Worm (Caenorhabditis elegans): Measurements from ENCODE around the gene srh-166.

The srh-166 gene

DNA sequence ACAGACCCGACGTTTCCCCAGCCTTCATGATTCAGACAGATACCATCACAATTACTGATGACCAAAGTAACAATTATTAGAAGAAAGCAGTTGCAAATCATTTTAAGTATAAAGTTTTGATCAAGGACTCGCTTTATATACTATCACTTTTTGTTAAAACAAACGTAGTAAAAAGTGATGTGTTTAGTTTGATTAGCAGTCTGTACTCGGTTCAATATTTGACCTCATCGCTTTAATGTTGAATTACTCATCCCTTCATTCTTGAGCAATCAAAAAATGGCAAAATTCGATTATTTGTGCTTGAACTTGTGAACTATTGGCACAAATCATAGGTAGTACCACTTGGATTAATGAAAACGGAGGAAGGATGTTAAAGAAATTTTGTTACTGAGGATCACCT lies 32.6 kb upstream of the srh-166 start, which contains the start of gene abf-4:
Gene abf-4, minus strand, starts transcription at position 101 of the 400 bp plus-strand sequence.
- no peak for TF ChIP-seq ekl-4 (GFP tag; IDR thresholded peaks at IDR 0.05)
- no peak for TF ChIP-seq nfya-1 (tag; optimal IDR thresholded peaks at IDR 0.05; ENCODE audit: borderline replicate concordance, insufficient read depth)
- TF ChIP-seq ztf-3 (GFP tag; optimal IDR thresholded peaks at IDR 0.05), result no peak
- TF ChIP-seq efl-1 (GFP tag; optimal IDR thresholded peaks at IDR 0.05), result no peak
- no peak for TF ChIP-seq somi-1 (GFP tag; optimal IDR thresholded peaks at IDR 0.05)
- no peak for TF ChIP-seq hsf-1 (GFP tag; IDR thresholded peaks at IDR 0.05)

DNA sequence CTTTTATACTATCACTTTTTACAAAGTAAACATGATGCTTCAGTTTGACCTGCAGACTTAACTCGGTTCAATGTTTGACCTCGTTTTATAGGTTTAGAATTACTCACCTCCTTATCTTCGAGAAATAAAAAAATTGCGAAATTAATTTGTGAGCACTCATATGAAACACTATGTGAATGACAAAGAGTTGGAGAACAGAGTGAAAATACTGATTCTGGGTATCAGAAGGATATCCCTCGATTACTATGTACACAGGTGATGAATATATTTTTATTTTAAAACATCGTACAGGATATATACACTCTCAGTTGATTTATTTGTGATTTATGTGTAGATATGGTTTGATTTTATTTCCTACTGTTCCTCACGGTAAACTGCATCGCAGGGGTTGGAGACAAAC lies 30.6 kb upstream of the srh-166 start, which contains the start of gene Y38H6C.23:
Gene Y38H6C.23, minus strand, starts transcription at position 101 of the 400 bp plus-strand sequence.
- TF ChIP-seq dpl-1 (GFP tag; optimal IDR thresholded peaks at IDR 0.05) (no peak), nhr-80 (tag; optimal IDR thresholded peaks at IDR 0.05) (peak; percentile 2)

DNA sequence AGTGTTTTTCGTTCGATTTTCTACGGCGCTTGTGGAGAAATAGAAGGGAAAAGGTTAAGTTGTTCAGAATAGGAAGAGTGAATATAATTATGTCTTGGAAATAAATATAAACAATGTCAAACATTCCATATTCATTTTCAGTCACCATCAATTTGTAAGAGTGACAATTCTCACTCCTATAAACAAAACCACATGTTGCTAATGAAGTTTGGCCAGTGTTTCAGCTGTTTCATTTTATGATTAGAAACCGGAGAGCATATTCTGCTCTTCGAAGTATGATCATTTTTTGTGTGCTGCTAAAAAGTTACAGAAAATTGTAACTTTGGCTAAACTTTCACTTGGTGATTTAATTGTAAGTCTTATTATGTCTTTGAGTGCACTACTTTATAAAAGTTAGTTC lies 29.5 kb upstream of the srh-166 start, which contains the start of gene Y38H6C.21:
Gene Y38H6C.21, minus strand, starts transcription at position 148 of the 400 bp plus-strand sequence.
- TF ChIP-seq snpc-3.4 (tag; optimal IDR thresholded peaks at IDR 0.05) (no peak), egl-44 (GFP tag; IDR thresholded peaks at IDR 0.05) (no peak), nhr-80 (tag; optimal IDR thresholded peaks at IDR 0.05) (peak; percentile 24)

DNA sequence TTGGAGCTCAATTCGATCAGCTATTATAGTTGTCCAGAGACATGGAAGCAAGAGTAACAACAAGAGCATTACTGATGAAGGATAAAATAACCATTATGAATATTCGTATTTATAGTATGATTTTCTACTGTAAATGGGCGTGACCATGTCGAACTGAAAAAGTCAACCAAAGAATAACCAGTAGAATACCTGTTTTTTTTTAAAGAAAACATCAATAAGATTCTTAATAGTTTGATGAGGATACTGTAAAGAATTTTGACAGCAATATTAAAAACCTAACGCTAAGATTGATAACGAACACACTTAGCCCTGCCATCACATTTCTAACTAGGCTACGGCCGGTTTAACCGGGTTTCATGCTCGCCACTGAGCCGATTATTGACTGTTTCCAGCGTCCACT lies 27.3 kb upstream of the srh-166 start, which contains the start of gene vmo-1:
Gene vmo-1, minus strand, starts transcription at position 101 of the 400 bp plus-strand sequence.
- TF ChIP-seq Y79H2A.3 (GFP tag; conservative IDR thresholded peaks at IDR 0.05) (no peak), egl-18 (GFP tag; IDR thresholded peaks at IDR 0.05) (no peak), dox-1 (GFP tag; IDR thresholded peaks at IDR 0.05) (no peak), rpc-1 (optimal IDR thresholded peaks at IDR 0.05) (no peak), rpc-1 (tag; optimal IDR thresholded peaks at IDR 0.05) (no peak), mes-4 (tag; optimal IDR thresholded peaks at IDR 0.05) (no peak), tlf-1 (GFP tag; optimal IDR thresholded peaks at IDR 0.05) (no peak), zim-3 (tag; optimal IDR thresholded peaks at IDR 0.05) (no peak), athp-1 (tag; optimal IDR thresholded peaks at IDR 0.05) (no peak), F33H1.4 (GFP tag; IDR thresholded peaks at IDR 0.05) (no peak), bed-1 (GFP tag; IDR thresholded peaks at IDR 0.05) (no peak), lin-40 (tag; optimal IDR thresholded peaks at IDR 0.05) (no peak), F57C9.4 (tag; optimal IDR thresholded peaks at IDR 0.05) (no peak), lin-35 (GFP tag; optimal IDR thresholded peaks at IDR 0.05) (no peak)

DNA sequence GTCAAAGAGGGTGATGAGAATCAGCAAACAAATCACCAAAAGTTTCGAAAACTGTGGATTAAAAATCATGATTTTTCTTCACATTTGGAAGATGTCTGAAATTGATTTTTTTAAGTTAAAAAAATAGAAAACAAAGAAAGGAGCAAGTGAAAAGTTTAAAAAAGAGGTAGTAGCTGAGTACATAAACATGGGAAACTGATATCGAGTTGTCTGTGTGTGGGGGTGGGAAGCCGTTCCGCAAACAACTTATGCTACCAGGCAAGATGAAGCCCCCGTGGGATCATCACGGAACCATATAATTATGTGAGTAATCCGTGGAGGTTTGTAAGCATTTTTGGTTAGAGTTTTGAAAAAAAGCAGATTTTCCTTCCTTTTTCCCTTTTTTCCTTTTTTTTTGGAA lies 25.4 kb upstream of the srh-166 start, which contains the start of gene Y38H6C.20:
Gene Y38H6C.20, minus strand, starts transcription at position 101 of the 400 bp plus-strand sequence.
- TF ChIP-seq hmg-1.2 (GFP tag; IDR thresholded peaks at IDR 0.05) (no peak), F23B12.7 (tag; optimal IDR thresholded peaks at IDR 0.05; ENCODE audit: insufficient read depth) (no peak)

DNA sequence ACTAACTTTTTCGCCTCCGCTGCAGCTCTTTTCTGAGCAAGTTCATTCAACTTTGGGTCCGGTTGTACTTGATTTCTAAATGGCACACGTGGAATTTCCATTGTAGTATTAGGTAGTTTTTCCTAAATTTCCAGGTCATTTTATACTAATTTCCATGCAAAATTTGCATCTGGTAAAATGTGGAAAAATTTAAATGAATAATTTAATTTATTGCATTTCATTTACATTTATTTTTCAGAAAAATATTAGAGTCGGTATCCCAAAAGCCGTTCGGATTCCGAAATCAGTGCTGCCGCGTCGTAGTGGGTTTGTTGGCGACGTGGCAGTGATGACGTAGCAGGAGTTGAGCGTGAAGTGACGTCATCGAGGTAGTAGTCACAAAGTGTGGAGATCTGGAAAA lies 21.4 kb upstream of the srh-166 start, which contains the start of gene Y38H6C.18:
Gene Y38H6C.18, minus strand, starts transcription at position 101 of the 400 bp plus-strand sequence.
- TF ChIP-seq ama-1 (optimal IDR thresholded peaks at IDR 0.05), result no peak
- no peak for TF ChIP-seq ama-1 (GFP tag; optimal IDR thresholded peaks at IDR 0.05)
- no peak for TF ChIP-seq dpl-1 (GFP tag; optimal IDR thresholded peaks at IDR 0.05)
- no peak for TF ChIP-seq repo-1 (tag; optimal IDR thresholded peaks at IDR 0.05)
- no peak for TF ChIP-seq F49E8.2 (tag; optimal IDR thresholded peaks at IDR 0.05; ENCODE audit: insufficient read depth)
- no peak for TF ChIP-seq nfya-2 (GFP tag; IDR thresholded peaks at IDR 0.05)
- no peak for TF ChIP-seq rcor-1 (GFP tag; IDR thresholded peaks at IDR 0.05)
- TF ChIP-seq athp-1 (tag; optimal IDR thresholded peaks at IDR 0.05), result no peak
- no peak for TF ChIP-seq ceh-40 (GFP tag; IDR thresholded peaks at IDR 0.05)
- TF ChIP-seq lin-40 (tag; optimal IDR thresholded peaks at IDR 0.05), result no peak
- no peak for TF ChIP-seq madf-8 (GFP tag; conservative IDR thresholded peaks at IDR 0.05)
- TF ChIP-seq efl-1 (GFP tag; optimal IDR thresholded peaks at IDR 0.05), result no peak
- TF ChIP-seq egl-44 (GFP tag; IDR thresholded peaks at IDR 0.05), result no peak
- no peak for TF ChIP-seq ets-4 (GFP tag; optimal IDR thresholded peaks at IDR 0.05)
- no peak for TF ChIP-seq Y53G8AR.9 (GFP tag; conservative IDR thresholded peaks at IDR 0.05)
